Worm (Caenorhabditis elegans) whole organism, late embryonic: Measurements from ENCODE around the gene F49C12.5.

Experiments
- C38D4.7 ChIP-seq: fragments of 200-800 bp; sonication (Bioruptor generic); optimal IDR thresholded peaks from 2 replicates; lab custom pipeline; 2018; ENCODE audit warnings: mild to moderate bottlenecking, missing genetic modification characterization, moderate library complexity, missing compliant biosample characterization
- K02D7.2 ChIP-seq: sonication (generic microtip); optimal IDR thresholded peaks from 2 replicates; lab custom pipeline; 2017; ENCODE audit warnings: mild to moderate bottlenecking, missing genetic modification characterization, missing compliant biosample characterization
- K09A11.1 ChIP-seq: sonication (generic microtip); optimal IDR thresholded peaks from 2 replicates; lab custom pipeline; 2017; ENCODE audit warnings: antibody characterized with exemption, mild to moderate bottlenecking, missing genetic modification characterization, missing compliant biosample characterization; ENCODE audit not compliant: insufficient read depth
- Y22D7AL.16 ChIP-seq: sonication (generic microtip); optimal IDR thresholded peaks from 2 replicates; lab custom pipeline; 2016; ENCODE audit warnings: missing genetic modification characterization, missing compliant biosample characterization
- ama-1 ChIP-seq: fragments of 150-350 bp; optimal IDR thresholded peaks from 2 replicates; lab custom pipeline; 2014
- ceh-14 ChIP-seq: sonication (generic microtip); optimal IDR thresholded peaks from 2 replicates; lab custom pipeline; 2016; ENCODE audit warnings: missing genotype, missing genetic modification characterization, missing compliant biosample characterization
- ceh-2 ChIP-seq: sonication (generic microtip); optimal IDR thresholded peaks from 2 replicates; lab custom pipeline; 2016; ENCODE audit warnings: missing genotype, missing genetic modification characterization, missing compliant biosample characterization
- ceh-30 ChIP-seq: fragments of 150-350 bp; optimal IDR thresholded peaks from 2 replicates; lab custom pipeline; 2014; ENCODE audit warnings: missing biosample characterization, missing genetic modification characterization
- ceh-48 ChIP-seq: sonication (generic microtip); optimal IDR thresholded peaks from 2 replicates; lab custom pipeline; 2016; ENCODE audit warnings: missing genetic modification characterization, inconsistent platforms, missing compliant biosample characterization
- ceh-9 ChIP-seq: sonication (generic microtip); optimal IDR thresholded peaks from 2 replicates; lab custom pipeline; 2016; ENCODE audit warnings: mild to moderate bottlenecking, missing genetic modification characterization, inconsistent platforms, missing compliant biosample characterization
- dve-1 ChIP-seq: sonication (generic microtip); optimal IDR thresholded peaks from 2 replicates; lab custom pipeline; 2017; ENCODE audit warnings: antibody characterized with exemption, mild to moderate bottlenecking, missing genetic modification characterization, missing compliant biosample characterization
- elt-2 ChIP-seq: sonication (generic microtip); optimal IDR thresholded peaks from 2 replicates; lab custom pipeline; 2016; ENCODE audit warnings: missing genetic modification reagents, missing genetic modification characterization, missing compliant biosample characterization
- ets-4 ChIP-seq: sonication (generic microtip); optimal IDR thresholded peaks from 2 replicates; lab custom pipeline; 2016; ENCODE audit warnings: missing genetic modification characterization, missing compliant biosample characterization
- fax-1 ChIP-seq: sonication (generic microtip); optimal IDR thresholded peaks from 2 replicates; lab custom pipeline; 2016; ENCODE audit warnings: missing genotype, missing genetic modification characterization, missing compliant biosample characterization
- fkh-10 ChIP-seq: fragments of 150-350 bp; optimal IDR thresholded peaks from 2 replicates; lab custom pipeline; 2014; ENCODE audit warnings: missing biosample characterization, missing genetic modification reagents, missing genetic modification characterization
- fkh-6 ChIP-seq: sonication (generic microtip); optimal IDR thresholded peaks from 2 replicates; lab custom pipeline; 2016; ENCODE audit warnings: missing genetic modification characterization, missing compliant biosample characterization
- hlh-13 ChIP-seq: fragments of 200-800 bp; sonication (Bioruptor generic); optimal IDR thresholded peaks from 2 replicates; lab custom pipeline; 2018; ENCODE audit warnings: mild to moderate bottlenecking, missing genetic modification characterization, missing compliant biosample characterization
- hlh-15 ChIP-seq: sonication (generic microtip); optimal IDR thresholded peaks from 2 replicates; lab custom pipeline; 2016; ENCODE audit warnings: missing genetic modification characterization, missing compliant biosample characterization
- hlh-30 ChIP-seq: sonication (generic microtip); optimal IDR thresholded peaks from 2 replicates; lab custom pipeline; 2017; ENCODE audit warnings: antibody characterized with exemption, missing genetic modification characterization, missing compliant biosample characterization; ENCODE audit not compliant: insufficient read depth
- hlh-6 ChIP-seq: sonication (generic microtip); optimal IDR thresholded peaks from 2 replicates; lab custom pipeline; 2016; ENCODE audit warnings: missing genotype, missing genetic modification characterization, missing compliant biosample characterization
- hlh-8 ChIP-seq: sonication (generic microtip); optimal IDR thresholded peaks from 2 replicates; lab custom pipeline; 2016; ENCODE audit warnings: missing genotype, missing genetic modification characterization, missing compliant biosample characterization
- lin-11 ChIP-seq: fragments of 200-800 bp; sonication (Bioruptor generic); optimal IDR thresholded peaks from 2 replicates; lab custom pipeline; 2018; ENCODE audit warnings: mild to moderate bottlenecking, missing genetic modification characterization, missing compliant biosample characterization
- madf-2 ChIP-seq: sonication (generic microtip); optimal IDR thresholded peaks from 2 replicates; lab custom pipeline; 2017; ENCODE audit warnings: missing genetic modification characterization, missing compliant biosample characterization
- nhr-11 ChIP-seq: fragments of 150-350 bp; optimal IDR thresholded peaks from 2 replicates; lab custom pipeline; 2014; ENCODE audit warnings: missing biosample characterization, missing genetic modification characterization
- nhr-232 ChIP-seq: sonication (generic microtip); optimal IDR thresholded peaks from 2 replicates; lab custom pipeline; 2016; ENCODE audit warnings: missing genetic modification characterization, missing compliant biosample characterization
- npax-4 ChIP-seq: sonication (generic microtip); optimal IDR thresholded peaks from 2 replicates; lab custom pipeline; 2016; ENCODE audit warnings: missing genetic modification characterization, missing compliant biosample characterization
- pag-3 ChIP-seq: sonication (generic microtip); optimal IDR thresholded peaks from 2 replicates; lab custom pipeline; 2016; ENCODE audit warnings: missing compliant biosample characterization, missing genetic modification characterization, borderline replicate concordance
- pax-1 ChIP-seq: fragments of 150-350 bp; optimal IDR thresholded peaks from 2 replicates; lab custom pipeline; 2014; ENCODE audit warnings: missing biosample characterization, missing genetic modification characterization
- ref-2 ChIP-seq: sonication (generic microtip); optimal IDR thresholded peaks from 2 replicates; lab custom pipeline; 2016; ENCODE audit warnings: missing genetic modification characterization, missing compliant biosample characterization
- rnt-1 ChIP-seq: sonication (generic microtip); optimal IDR thresholded peaks from 2 replicates; lab custom pipeline; 2016; ENCODE audit warnings: missing genetic modification characterization, missing compliant biosample characterization
- sox-2 ChIP-seq: fragments of 200-800 bp; sonication (Bioruptor generic); IDR thresholded peaks from 2 replicates; pipeline ENCODE4 v1.3.6; 2022; ENCODE audit warnings: missing genetic modification reagents, missing genetic modification characterization, missing compliant biosample characterization
- syd-9 ChIP-seq: sonication (generic microtip); optimal IDR thresholded peaks from 2 replicates; lab custom pipeline; 2016; ENCODE audit warnings: mild to moderate bottlenecking, missing genetic modification characterization, moderate library complexity, missing compliant biosample characterization
- tbx-2 ChIP-seq: sonication (generic microtip); optimal IDR thresholded peaks from 2 replicates; lab custom pipeline; 2016; ENCODE audit warnings: missing genetic modification characterization, missing compliant biosample characterization
- ttx-3 ChIP-seq: sonication (generic microtip); optimal IDR thresholded peaks from 2 replicates; lab custom pipeline; 2016; ENCODE audit warnings: missing genetic modification reagents, missing genetic modification characterization, missing compliant biosample characterization
- unc-42 ChIP-seq: sonication (generic microtip); optimal IDR thresholded peaks from 2 replicates; lab custom pipeline; 2016; ENCODE audit warnings: missing genotype, missing genetic modification characterization, missing compliant biosample characterization
- unc-86 ChIP-seq: sonication (generic microtip); optimal IDR thresholded peaks from 2 replicates; lab custom pipeline; 2016; ENCODE audit warnings: missing genetic modification characterization, missing compliant biosample characterization
- zip-5 ChIP-seq: sonication (generic microtip); optimal IDR thresholded peaks from 2 replicates; lab custom pipeline; 2016; ENCODE audit warnings: missing genetic modification characterization, missing compliant biosample characterization
- ztf-16 ChIP-seq: sonication (generic microtip); optimal IDR thresholded peaks from 2 replicates; lab custom pipeline; 2017; ENCODE audit warnings: missing genetic modification characterization, missing compliant biosample characterization

F49C12.5 gene

DNA sequence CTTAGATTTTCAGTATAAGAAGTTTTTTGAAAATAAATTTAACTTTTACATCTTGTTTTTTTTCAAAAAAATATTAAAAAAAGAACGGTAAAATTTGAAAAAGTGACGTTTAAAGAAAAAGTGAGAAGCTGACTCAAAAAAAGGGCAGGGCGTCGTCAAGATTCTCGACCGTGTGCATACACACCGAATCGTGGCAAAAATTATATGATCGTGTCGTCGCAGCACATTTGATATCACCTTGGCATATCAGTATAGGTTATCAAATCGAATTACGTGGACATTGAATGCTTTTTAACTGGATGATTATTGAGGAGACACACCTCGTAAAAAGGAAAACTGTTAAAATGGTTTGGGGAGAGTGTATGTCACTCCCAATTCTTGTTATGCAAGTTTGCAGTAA, 28.3 kb downstream of the F49C12.5 start:
- no peak for TF ChIP-seq tbx-2 (tag; lab: Kevin White, UChicago)
- TF ChIP-seq zip-5 (tag; lab: Kevin White, UChicago): no peak
- TF ChIP-seq rnt-1 (tag; lab: Kevin White, UChicago): no peak
- TF ChIP-seq ceh-14 (tag; lab: Kevin White, UChicago): no peak
- TF ChIP-seq hlh-8 (tag; lab: Kevin White, UChicago): no peak
- peak; percentile 49 for TF ChIP-seq elt-2
- TF ChIP-seq nhr-11 (tag; lab: Kevin White, UChicago): no peak
- no peak for TF ChIP-seq Y22D7AL.16 (tag; lab: Kevin White, UChicago)
- TF ChIP-seq, all 69 proteins: peak for 1

DNA sequence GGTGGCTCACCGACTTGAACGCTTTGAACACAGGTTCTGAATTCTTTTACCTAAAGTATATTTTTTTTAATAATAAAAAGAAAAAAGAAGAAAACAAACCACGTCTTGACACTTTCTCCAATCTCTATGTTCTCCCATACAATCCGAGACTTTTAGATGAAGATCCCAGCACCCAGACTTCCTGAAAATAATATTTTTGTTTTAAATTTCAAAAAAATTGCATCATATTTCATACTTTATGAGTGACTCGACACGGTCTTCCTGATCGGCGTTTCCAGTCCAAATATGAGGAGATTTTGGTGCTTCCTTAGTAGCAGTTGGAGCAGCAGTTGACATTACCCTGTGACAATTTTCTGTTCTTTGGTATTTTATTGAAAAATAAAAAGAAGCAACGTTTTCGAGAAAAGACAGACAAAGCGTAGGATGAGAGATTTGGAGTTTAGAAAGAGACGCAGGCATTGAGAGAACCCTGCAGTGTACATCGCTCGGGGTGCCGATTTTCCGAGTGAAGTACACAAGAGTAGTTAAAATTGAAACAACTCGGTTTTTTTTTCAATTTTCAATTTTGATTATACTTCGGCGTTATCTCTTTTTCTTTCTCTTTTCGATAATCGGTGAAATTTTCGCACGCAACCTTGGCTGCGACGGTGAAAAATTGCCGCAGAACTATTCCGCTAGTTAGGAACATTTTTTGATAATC, 31.0 kb downstream of the F49C12.5 start, which contains the start of the genes coa-4 and T20D3.14:
coa-4 (minus strand) TSS at position 51 of the 700 bp plus-strand sequence.
T20D3.14 (minus strand) TSS at position 358 of the 700 bp plus-strand sequence.
- no peak for TF ChIP-seq unc-42 (tag; lab: Kevin White, UChicago)
- no peak for TF ChIP-seq rnt-1 (tag; lab: Kevin White, UChicago)
- TF ChIP-seq K02D7.2 (tag; lab: Kevin White, UChicago): no peak
- TF ChIP-seq ceh-9 (tag; lab: Kevin White, UChicago): no peak
- TF ChIP-seq fkh-10: no peak
- no peak for TF ChIP-seq ztf-16 (tag; lab: Kevin White, UChicago)
- TF ChIP-seq unc-86: no peak
- TF ChIP-seq K09A11.1 (tag; lab: Kevin White, UChicago): no peak
- no peak for TF ChIP-seq fax-1
- no peak for TF ChIP-seq dve-1
- no peak for TF ChIP-seq lin-11 (tag; lab: Kevin White, UChicago)
- TF ChIP-seq ceh-30: no peak
- no peak for TF ChIP-seq pag-3 (tag; lab: Kevin White, UChicago)
- TF ChIP-seq, all 69 proteins: peak for 0

DNA sequence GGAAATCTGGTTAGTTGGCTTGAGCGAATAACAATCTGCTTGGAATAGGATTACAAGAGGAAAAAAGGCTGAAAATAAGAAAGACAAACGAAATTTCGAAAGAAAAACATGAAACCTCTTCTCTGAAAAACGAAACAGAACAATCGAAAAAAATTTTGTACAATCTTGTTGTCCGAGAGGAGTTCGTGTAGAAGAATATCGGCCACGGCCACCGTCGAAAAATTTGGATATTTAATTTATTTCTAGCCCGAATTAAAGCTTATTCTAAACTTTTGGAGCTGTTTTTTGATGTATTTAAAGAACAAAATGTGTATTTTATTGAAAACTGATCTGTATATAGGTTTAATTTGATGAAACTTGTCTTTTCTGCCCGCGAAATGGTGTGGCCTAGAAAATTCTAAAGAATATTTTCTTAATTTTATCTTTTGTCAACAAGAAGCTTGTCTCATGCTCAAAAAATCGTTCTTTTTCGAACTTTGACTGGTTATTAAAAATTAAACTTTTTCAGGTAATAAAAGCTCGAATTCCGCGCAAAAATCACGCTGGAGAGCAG, 31.9 kb downstream of the F49C12.5 start, which contains the start of gene T20D3.5:
T20D3.5 (plus strand) TSS at position 503 of the 553 bp plus-strand sequence.
- TF ChIP-seq ceh-2 (tag; lab: Kevin White, UChicago) (peak; percentile 7), elt-2 (no peak), tbx-2 (tag; lab: Kevin White, UChicago) (peak; percentile 7)

DNA sequence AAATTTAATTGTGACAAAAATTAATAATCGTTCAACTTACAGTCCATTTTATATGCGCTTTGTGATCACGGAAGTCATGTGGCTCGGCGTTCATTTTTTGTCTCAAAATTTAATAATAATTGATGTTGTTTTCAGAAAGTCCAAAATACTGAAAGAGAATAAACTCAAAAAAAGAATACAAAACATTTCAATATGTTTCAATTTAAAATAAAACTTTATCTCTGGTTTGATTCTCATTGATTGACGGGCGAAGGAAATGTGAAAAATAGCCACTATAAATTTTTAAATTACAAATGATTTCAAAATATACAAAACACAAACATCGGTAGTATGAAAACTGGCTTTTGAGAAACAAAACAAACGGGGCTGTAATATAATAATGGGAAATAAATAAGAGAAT, 34.5 kb downstream of the F49C12.5 start, which contains the start of gene T20D3.6:
T20D3.6 (minus strand) TSS at position 101 of the 400 bp plus-strand sequence.
- TF ChIP-seq nhr-232 (tag; lab: Kevin White, UChicago) (no peak), unc-42 (tag; lab: Kevin White, UChicago) (no peak), ceh-2 (tag; lab: Kevin White, UChicago) (no peak), ets-4 (tag; lab: Kevin White, UChicago) (no peak), hlh-30 (tag; lab: Kevin White, UChicago) (no peak)

DNA sequence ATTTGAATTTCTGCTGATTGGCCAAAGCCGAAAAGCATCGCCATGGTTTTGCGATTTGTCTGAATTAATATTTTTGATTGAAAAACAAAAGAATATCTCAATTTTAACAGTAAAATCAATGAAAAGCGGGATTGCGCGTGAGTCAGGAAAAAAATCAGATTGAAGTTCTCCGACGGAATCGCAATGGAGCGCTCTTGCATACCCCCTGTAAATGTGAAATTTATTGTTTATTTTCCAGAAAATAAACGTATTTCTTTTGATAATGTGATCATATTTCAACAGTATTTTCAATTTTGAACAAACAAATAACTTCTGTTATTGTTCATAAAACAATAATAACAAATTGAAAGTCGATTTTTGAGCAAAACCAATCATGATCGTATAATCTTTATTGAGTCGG, 36.9 kb downstream of the F49C12.5 start, which contains the start of gene vps-26:
vps-26 (minus strand) TSS at position 200 of the 400 bp plus-strand sequence.
- TF ChIP-seq sox-2 (GFP tag; lab: Robert Waterston, UW) (no peak), fax-1 (no peak), ref-2 (tag; lab: Kevin White, UChicago) (no peak), hlh-13 (GFP tag; lab: Kevin White, UChicago) (no peak), npax-4 (no peak), syd-9 (no peak), fkh-6 (tag; lab: Kevin White, UChicago) (no peak), ceh-48 (tag; lab: Kevin White, UChicago) (no peak), rnt-1 (tag; lab: Kevin White, UChicago) (no peak), ets-4 (tag; lab: Kevin White, UChicago) (no peak), ttx-3 (tag; lab: Kevin White, UChicago) (no peak), madf-2 (tag; lab: Kevin White, UChicago) (no peak), pax-1 (tag; lab: Kevin White, UChicago) (no peak), C38D4.7 (no peak), hlh-15 (tag; lab: Kevin White, UChicago) (no peak), hlh-6 (tag; lab: Kevin White, UChicago) (no peak), pag-3 (tag; lab: Kevin White, UChicago) (no peak), nhr-11 (tag; lab: Kevin White, UChicago) (no peak), ama-1 (lab: Kevin White, UChicago) (no peak)
